Worm (Caenorhabditis elegans) whole organism, midembryonic: ENCODE results near the gene ugt-42.

Experiments used
- T22C8.4 ChIP-seq: fragments of 200-800 bp; sonication (Bioruptor generic); IDR thresholded peaks from 2 replicates; pipeline ENCODE4 v1.3.6; 2022; ENCODE audit warnings: missing genetic modification characterization, missing compliant biosample characterization
- cog-1 ChIP-seq: sonication (generic microtip); optimal IDR thresholded peaks from 2 replicates; lab custom pipeline; 2016; ENCODE audit warnings: missing genetic modification characterization, missing compliant biosample characterization
- flt-1 ChIP-seq: fragments of 200-800 bp; sonication (Bioruptor generic); IDR thresholded peaks from 2 replicates; pipeline ENCODE4 v1.3.6; 2022; ENCODE audit warnings: missing genetic modification characterization, missing compliant biosample characterization
- klf-2 ChIP-seq: fragments of 200-800 bp; sonication (Bioruptor generic); conservative IDR thresholded peaks from 2 replicates; pipeline ENCODE4 v1.3.6; 2022; ENCODE audit warnings: missing genetic modification reagents, missing genetic modification characterization, missing compliant biosample characterization
- med-1 ChIP-seq: sonication (generic microtip); optimal IDR thresholded peaks from 2 replicates; lab custom pipeline; 2017; ENCODE audit warnings: missing genetic modification characterization, mild to moderate bottlenecking, missing compliant biosample characterization, antibody characterized with exemption, missing genetic modification reagents; ENCODE audit not compliant: insufficient read depth
- ref-1 ChIP-seq: fragments of 200-800 bp; sonication (Bioruptor generic); conservative IDR thresholded peaks from 2 replicates; pipeline ENCODE4 v1.3.6; 2022; ENCODE audit warnings: missing genetic modification reagents, missing genetic modification characterization, missing compliant biosample characterization
- tab-1 ChIP-seq: fragments of 200-800 bp; sonication (Bioruptor generic); IDR thresholded peaks from 2 replicates; pipeline ENCODE4 v1.3.6; 2022; ENCODE audit warnings: missing genetic modification characterization, missing compliant biosample characterization
- ztf-23 ChIP-seq: fragments of 200-800 bp; sonication (Bioruptor generic); IDR thresholded peaks from 2 replicates; pipeline ENCODE4 v1.3.6; 2022; ENCODE audit warnings: missing genetic modification reagents, missing genetic modification characterization, missing compliant biosample characterization
- ztf-29 ChIP-seq: fragments of 200-800 bp; sonication (Bioruptor generic); IDR thresholded peaks from 2 replicates; pipeline ENCODE4 v1.3.6; 2022; ENCODE audit warnings: missing genetic modification reagents, missing genetic modification characterization, missing compliant biosample characterization

The ugt-42 gene

ce11 chrV:617917-618316, 29.1 kb upstream of the ugt-42 start:
- TF ChIP-seq cog-1 (tag; lab: Kevin White, UChicago) (no peak), ztf-23 (GFP tag; lab: Robert Waterston, UW) (no peak), tab-1 (GFP tag; lab: Robert Waterston, UW) (no peak), ref-1 (GFP tag; lab: Robert Waterston, UW) (no peak), med-1 (GFP tag; lab: Kevin White, UChicago) (no peak), T22C8.4 (GFP tag; lab: Robert Waterston, UW) (no peak), ztf-29 (no peak), klf-2 (GFP tag; lab: Robert Waterston, UW) (no peak), flt-1 (GFP tag; lab: Robert Waterston, UW) (no peak)

DNA sequence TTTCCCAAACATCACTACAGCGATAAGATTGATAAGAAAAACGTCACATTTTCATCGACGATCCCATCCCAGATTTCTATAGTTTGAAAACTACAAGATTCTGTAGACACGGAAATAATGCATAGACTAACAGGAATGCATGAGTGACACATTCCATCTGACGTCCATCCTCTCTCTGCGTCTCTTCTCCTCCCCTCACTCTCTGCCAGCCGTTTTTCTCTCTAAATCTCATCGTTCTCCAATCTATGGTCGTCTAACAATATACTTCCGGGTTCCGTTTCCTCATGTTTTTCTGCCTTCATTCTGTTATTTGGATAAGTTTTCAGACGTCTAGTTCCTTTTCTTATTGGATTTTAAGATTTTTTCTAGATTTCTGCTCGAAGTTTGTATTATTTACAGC, 27.9 kb upstream of the ugt-42 start, which contains the start of gene F48G7.4:
F48G7.4 (plus strand) TSS at position 400 of the 400 bp plus-strand sequence.
- peak; percentile 24 for TF ChIP-seq cog-1 (tag; lab: Kevin White, UChicago)
- no peak for TF ChIP-seq med-1 (GFP tag; lab: Kevin White, UChicago)

- TF ChIP-seq klf-2 (GFP tag; lab: Robert Waterston, UW) (no peak), ztf-23 (GFP tag; lab: Robert Waterston, UW) (no peak), ref-1 (GFP tag; lab: Robert Waterston, UW) (no peak), T22C8.4 (GFP tag; lab: Robert Waterston, UW) (no peak), flt-1 (GFP tag; lab: Robert Waterston, UW) (no peak), ztf-29 (no peak), cog-1 (tag; lab: Kevin White, UChicago) (no peak), tab-1 (GFP tag; lab: Robert Waterston, UW) (no peak), med-1 (GFP tag; lab: Kevin White, UChicago) (no peak)
Observed at ce11 chrV:620987-621386, 26.0 kb upstream of the ugt-42 start.

DNA sequence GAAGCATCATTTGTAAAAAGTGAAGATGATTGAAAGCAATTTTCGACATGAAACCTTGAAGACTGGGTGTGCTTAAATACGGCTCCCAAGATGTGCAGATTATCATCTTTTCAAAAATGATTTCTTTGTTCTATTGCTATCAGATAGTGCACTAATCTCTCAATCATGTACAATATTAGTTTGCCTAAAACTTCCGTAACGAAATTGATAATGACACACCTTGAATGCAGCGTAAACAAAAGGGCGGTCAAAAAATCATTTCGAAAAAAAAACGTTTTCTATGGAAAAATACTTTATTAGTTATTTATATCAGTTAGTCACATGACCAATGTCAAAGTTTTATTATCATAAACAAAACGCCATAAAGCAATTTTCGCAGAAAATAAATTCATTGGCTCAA, 24.1 kb upstream of the ugt-42 start, which contains the start of gene F48G7.5:
F48G7.5 (minus strand) TSS at position 34 of the 400 bp plus-strand sequence.
- TF ChIP-seq med-1 (GFP tag; lab: Kevin White, UChicago) (no peak), tab-1 (GFP tag; lab: Robert Waterston, UW) (no peak), ztf-29 (no peak), klf-2 (GFP tag; lab: Robert Waterston, UW) (no peak), ref-1 (GFP tag; lab: Robert Waterston, UW) (no peak), flt-1 (GFP tag; lab: Robert Waterston, UW) (no peak), ztf-23 (GFP tag; lab: Robert Waterston, UW) (no peak), T22C8.4 (GFP tag; lab: Robert Waterston, UW) (no peak), cog-1 (tag; lab: Kevin White, UChicago) (no peak)

DNA sequence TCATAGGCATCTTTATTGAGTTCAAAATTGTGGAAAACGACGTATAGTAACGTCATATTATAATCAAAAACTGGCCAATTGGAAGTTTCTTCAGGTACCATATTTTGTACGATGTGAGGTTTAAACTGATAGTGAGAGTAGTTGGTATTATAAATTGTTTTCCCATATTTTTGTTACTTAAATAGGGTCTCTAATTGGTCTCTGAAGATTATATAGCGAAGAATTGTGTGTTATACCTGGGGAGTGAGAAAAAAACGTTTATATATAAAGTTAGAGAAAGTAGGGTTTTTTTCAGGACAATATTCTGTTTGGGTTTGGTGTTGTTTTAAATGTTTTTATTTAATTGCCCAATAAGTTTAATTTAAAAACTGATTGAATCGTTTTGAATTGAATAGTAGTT, 22.1 kb upstream of the ugt-42 start, which contains the start of gene srt-17:
srt-17 (minus strand) TSS at position 101 of the 400 bp plus-strand sequence.
- TF ChIP-seq med-1 (GFP tag; lab: Kevin White, UChicago) (no peak), klf-2 (GFP tag; lab: Robert Waterston, UW) (no peak), ztf-29 (no peak), ztf-23 (GFP tag; lab: Robert Waterston, UW) (no peak), T22C8.4 (GFP tag; lab: Robert Waterston, UW) (no peak), flt-1 (GFP tag; lab: Robert Waterston, UW) (no peak), ref-1 (GFP tag; lab: Robert Waterston, UW) (no peak), tab-1 (GFP tag; lab: Robert Waterston, UW) (no peak), cog-1 (tag; lab: Kevin White, UChicago) (no peak)

ce11 chrV:626321-626720, 20.7 kb upstream of the ugt-42 start, which contains the start of gene F48G7.7:
Gene F48G7.7 (minus strand): TSS chrV:626421.
- no peak for TF ChIP-seq klf-2 (GFP tag; lab: Robert Waterston, UW)
- TF ChIP-seq ztf-29, result no peak
- TF ChIP-seq T22C8.4 (GFP tag; lab: Robert Waterston, UW), result no peak
- TF ChIP-seq ref-1 (GFP tag; lab: Robert Waterston, UW), result no peak
- no peak for TF ChIP-seq ztf-23 (GFP tag; lab: Robert Waterston, UW)
- no peak for TF ChIP-seq med-1 (GFP tag; lab: Kevin White, UChicago)
- no peak for TF ChIP-seq tab-1 (GFP tag; lab: Robert Waterston, UW)
- TF ChIP-seq cog-1 (tag; lab: Kevin White, UChicago), result no peak
- TF ChIP-seq flt-1 (GFP tag; lab: Robert Waterston, UW), result no peak

ce11 chrV:627585-627984, 19.4 kb upstream of the ugt-42 start, which contains the start of gene F48G7.8:
Gene F48G7.8 (minus strand): TSS chrV:627685.
- TF ChIP-seq T22C8.4 (GFP tag; lab: Robert Waterston, UW) (no peak), med-1 (GFP tag; lab: Kevin White, UChicago) (no peak)

DNA sequence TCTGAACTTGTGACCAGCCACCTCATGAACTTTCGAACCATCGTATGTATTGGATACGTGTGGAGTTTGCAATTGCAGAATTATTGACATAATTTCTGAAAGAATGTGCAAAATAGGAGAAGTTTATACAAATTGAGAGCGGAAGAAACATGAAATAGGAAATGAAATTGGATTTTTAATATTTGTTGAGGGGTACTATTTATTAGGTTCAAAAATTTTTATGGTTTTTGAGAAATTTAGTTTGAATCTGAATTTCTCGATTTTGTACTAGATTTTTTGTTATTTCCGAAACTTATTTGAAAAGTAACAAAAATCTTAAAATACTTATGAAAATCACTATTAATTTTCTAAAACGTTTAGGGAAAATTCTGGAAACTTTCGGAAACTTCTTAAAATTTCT, 18.5 kb upstream of the ugt-42 start, which contains the start of gene F48G7.9:
F48G7.9 (minus strand) TSS at position 101 of the 400 bp plus-strand sequence.
- no peak for TF ChIP-seq tab-1 (GFP tag; lab: Robert Waterston, UW)
- TF ChIP-seq klf-2 (GFP tag; lab: Robert Waterston, UW), result no peak
- TF ChIP-seq ztf-23 (GFP tag; lab: Robert Waterston, UW), result no peak
- no peak for TF ChIP-seq med-1 (GFP tag; lab: Kevin White, UChicago)
- TF ChIP-seq T22C8.4 (GFP tag; lab: Robert Waterston, UW), result no peak
- TF ChIP-seq ref-1 (GFP tag; lab: Robert Waterston, UW), result no peak
- no peak for TF ChIP-seq ztf-29
- no peak for TF ChIP-seq cog-1 (tag; lab: Kevin White, UChicago)
- TF ChIP-seq flt-1 (GFP tag; lab: Robert Waterston, UW), result no peak

DNA sequence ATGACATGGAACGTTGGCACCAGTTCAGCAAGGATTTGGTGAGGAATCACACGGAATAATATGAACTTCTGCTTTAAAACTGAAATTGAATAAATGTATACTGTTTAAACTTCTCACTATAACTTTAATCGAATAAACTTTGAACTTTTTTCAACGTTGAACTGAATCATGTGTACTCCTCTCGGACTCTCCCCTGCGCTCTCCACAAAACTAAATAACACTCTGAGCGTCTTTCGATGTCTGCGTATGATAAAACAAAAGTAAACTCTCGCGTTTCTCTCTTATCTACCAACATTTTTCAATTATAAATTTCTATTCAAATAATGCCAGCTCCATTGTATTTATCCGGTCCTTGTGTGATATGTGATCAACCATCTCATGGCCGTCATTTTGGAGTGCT, 15.2 kb upstream of the ugt-42 start:
- no peak for TF ChIP-seq T22C8.4 (GFP tag; lab: Robert Waterston, UW)
- no peak for TF ChIP-seq cog-1 (tag; lab: Kevin White, UChicago)
- TF ChIP-seq ref-1 (GFP tag; lab: Robert Waterston, UW), result no peak
- TF ChIP-seq med-1 (GFP tag; lab: Kevin White, UChicago), result no peak
- no peak for TF ChIP-seq ztf-23 (GFP tag; lab: Robert Waterston, UW)
- TF ChIP-seq klf-2 (GFP tag; lab: Robert Waterston, UW), result no peak
- no peak for TF ChIP-seq tab-1 (GFP tag; lab: Robert Waterston, UW)
- TF ChIP-seq flt-1 (GFP tag; lab: Robert Waterston, UW), result no peak
- TF ChIP-seq ztf-29, result no peak
